ENCODE assay signal across 1 worm cellular context in genomic region chrIII:8983811-8984210, ce11.
TF ChIP-seq lines count a peak whose summit lies in the region.

No protein-coding gene starts in this region.

TF ChIP-seq in whole organism, L1 larva, 84 proteins besides CTCF, POLR2A, EP300 and RAD21 (continued from another document):
- no peak for TF ChIP-seq ceh-63 (GFP tag; optimal IDR thresholded peaks at IDR 0.05; lab: Kevin White, UChicago)
- peak; percentile 16 to 87 (median 75) for TF ChIP-seq elt-3 (tag; optimal IDR thresholded peaks at IDR 0.05; lab: Kevin White, UChicago)
- TF ChIP-seq isw-1 (GFP tag; IDR thresholded peaks at IDR 0.05; lab: Robert Waterston, UW), result no peak
- no peak for TF ChIP-seq ceh-82 (tag; optimal IDR thresholded peaks at IDR 0.05; lab: Kevin White, UChicago)
- TF ChIP-seq lin-39 (tag; optimal IDR thresholded peaks at IDR 0.05; lab: Kevin White, UChicago), result no peak
- TF ChIP-seq nhr-71 (tag; optimal IDR thresholded peaks at IDR 0.05; lab: Kevin White, UChicago), result peak; percentile 50
- TF ChIP-seq C16A3.4 (tag; optimal IDR thresholded peaks at IDR 0.05; lab: Kevin White, UChicago), result peak; percentile 1
- TF ChIP-seq snu-23 (GFP tag; optimal IDR thresholded peaks at IDR 0.05; lab: Kevin White, UChicago), result peak; percentile 35
- no peak for TF ChIP-seq pag-3 (tag; optimal IDR thresholded peaks at IDR 0.05; lab: Kevin White, UChicago; ENCODE audit: borderline replicate concordance, insufficient read depth)
- TF ChIP-seq lin-35 (GFP tag; optimal IDR thresholded peaks at IDR 0.05; lab: Kevin White, UChicago), result peak; percentile 15 to 68
- peak; percentile 97 for TF ChIP-seq blmp-1 (tag; optimal IDR thresholded peaks at IDR 0.05; lab: Kevin White, UChicago)
- TF ChIP-seq skn-1 (tag; optimal IDR thresholded peaks at IDR 0.05; lab: Kevin White, UChicago), result peak; percentile 23
- no peak for TF ChIP-seq zag-1 (tag; optimal IDR thresholded peaks at IDR 0.05; lab: Kevin White, UChicago)
- peak in 1 of 3 experiments; percentile 20 for TF ChIP-seq dpl-1 (GFP tag; optimal IDR thresholded peaks at IDR 0.05; lab: Kevin White, UChicago)
- peak; percentile 69 for TF ChIP-seq nhr-85 (tag; lab: Kevin White, UChicago)
- TF ChIP-seq pqm-1 (tag; optimal IDR thresholded peaks at IDR 0.05; lab: Kevin White, UChicago), result no peak
- TF ChIP-seq vab-15 (tag; optimal IDR thresholded peaks at IDR 0.05; lab: Kevin White, UChicago), result no peak
- no peak for TF ChIP-seq ztf-11 (tag; optimal IDR thresholded peaks at IDR 0.05; lab: Kevin White, UChicago)
- no peak for TF ChIP-seq hlh-17 (GFP tag; optimal IDR thresholded peaks at IDR 0.05; lab: Kevin White, UChicago; ENCODE audit: borderline replicate concordance)
- peak; percentile 40 for TF ChIP-seq lir-3 (tag; optimal IDR thresholded peaks at IDR 0.05; lab: Kevin White, UChicago; ENCODE audit: poor library complexity)
- peak; percentile 67 for TF ChIP-seq nhr-20 (tag; optimal IDR thresholded peaks at IDR 0.05; lab: Kevin White, UChicago)
